Fruit fly (Drosophila melanogaster) whole organism, embryonic: ENCODE measurements around the gene tbrd-1.
A peak's percentile ranks its signal among the peaks of the same experiment; 100 is the strongest.

Experiments
- Abd-B ChIP-seq: fragments of 200-800 bp; sonication (Bioruptor generic); optimal IDR thresholded peaks from 2 replicates; lab custom pipeline; 2018; ENCODE audit warnings: missing biosample characterization, mild to moderate bottlenecking, missing genetic modification characterization, moderate library complexity
- Awh ChIP-seq: fragments of 200-800 bp; sonication (Bioruptor generic); IDR thresholded peaks from 2 replicates; pipeline ENCODE4, ENCODE4 v1.3.6; 2022; ENCODE audit warnings: missing biosample characterization, missing genetic modification characterization
- Bdp1 ChIP-seq: fragments of 200-800 bp; sonication (Bioruptor generic); optimal IDR thresholded peaks from 3 replicates; lab custom pipeline; 2016; ENCODE audit warnings: missing biosample characterization, missing genetic modification characterization
- Bgb ChIP-seq: fragments of 200-800 bp; sonication (Bioruptor generic); IDR thresholded peaks from 2 replicates; pipeline ENCODE4 v1.3.6; 2022; ENCODE audit warnings: missing biosample characterization, missing genetic modification characterization; ENCODE audit not compliant: partially characterized antibody
- BtbVII ChIP-seq: fragments of 200-800 bp; sonication (Bioruptor generic); optimal IDR thresholded peaks from 3 replicates; lab custom pipeline; 2017; ENCODE audit warnings: missing biosample characterization, mild to moderate bottlenecking, missing genetic modification characterization
- CG10959 ChIP-seq: fragments of 200-800 bp; sonication (Bioruptor generic); IDR thresholded peaks from 2 replicates; pipeline ENCODE4 v1.3.6; 2022; ENCODE audit warnings: missing biosample characterization, missing genetic modification characterization
- CG11398 ChIP-seq: fragments of 200-800 bp; sonication (Bioruptor generic); optimal IDR thresholded peaks from 2 replicates; lab custom pipeline; 2016; ENCODE audit warnings: missing biosample characterization, missing genetic modification characterization
- CG12071 ChIP-seq: fragments of 200-800 bp; sonication (Bioruptor generic); optimal IDR thresholded peaks from 3 replicates; lab custom pipeline; 2018; ENCODE audit warnings: missing biosample characterization, mild to moderate bottlenecking, missing genetic modification characterization
- CG13894 ChIP-seq: fragments of 200-800 bp; sonication (Bioruptor generic); optimal IDR thresholded peaks from 3 replicates; lab custom pipeline; 2018; ENCODE audit warnings: missing biosample characterization, mild to moderate bottlenecking, missing genetic modification characterization, moderate library complexity
- CG14710 ChIP-seq: fragments of 200-800 bp; sonication (Bioruptor generic); optimal IDR thresholded peaks from 3 replicates; lab custom pipeline; 2019; ENCODE audit warnings: missing biosample characterization, mild to moderate bottlenecking, missing genetic modification characterization, moderate library complexity
- CG1529 ChIP-seq: fragments of 200-800 bp; sonication (Bioruptor generic); optimal IDR thresholded peaks from 3 replicates; lab custom pipeline; 2018; ENCODE audit warnings: missing biosample characterization, missing genetic modification characterization
- CG16779 ChIP-seq: fragments of 200-800 bp; sonication (Bioruptor generic); IDR thresholded peaks from 2 replicates; pipeline ENCODE4 v1.3.6; 2022; ENCODE audit warnings: missing biosample characterization, missing genetic modification characterization
- CG1792 ChIP-seq: fragments of 200-800 bp; sonication (Bioruptor generic); optimal IDR thresholded peaks from 2 replicates; lab custom pipeline; 2016; ENCODE audit warnings: missing biosample characterization, missing genetic modification characterization
- CG2116 ChIP-seq: fragments of 200-800 bp; sonication (Bioruptor generic); optimal IDR thresholded peaks from 3 replicates; lab custom pipeline; 2018; ENCODE audit warnings: missing biosample characterization, mild to moderate bottlenecking, missing genetic modification characterization
- CG30403 ChIP-seq: fragments of 200-800 bp; sonication (Bioruptor generic); optimal IDR thresholded peaks from 3 replicates; lab custom pipeline; 2016; ENCODE audit warnings: missing biosample characterization, missing genetic modification characterization
- CG31441 ChIP-seq: fragments of 200-800 bp; sonication (Bioruptor generic); IDR thresholded peaks from 2 replicates; pipeline ENCODE4 v1.3.6; 2022; ENCODE audit warnings: missing biosample characterization, missing genetic modification characterization
- CG32532 ChIP-seq: fragments of 200-800 bp; sonication (Bioruptor generic); IDR thresholded peaks from 2 replicates; pipeline ENCODE4 v1.3.6; 2022; ENCODE audit warnings: missing biosample characterization, missing genetic modification characterization
- CG3847 ChIP-seq: fragments of 200-800 bp; sonication (Bioruptor generic); IDR thresholded peaks from 2 replicates; pipeline ENCODE4 v1.3.6; 2022; ENCODE audit warnings: missing biosample characterization, missing genetic modification characterization
- CG4424 ChIP-seq: fragments of 200-800 bp; sonication (Bioruptor generic); optimal IDR thresholded peaks from 3 replicates; lab custom pipeline; 2016; ENCODE audit warnings: missing biosample characterization, missing genetic modification characterization
- CG4617 ChIP-seq: fragments of 200-800 bp; sonication (Bioruptor generic); optimal IDR thresholded peaks from 3 replicates; lab custom pipeline; 2016; ENCODE audit warnings: missing biosample characterization, missing genetic modification characterization, borderline replicate concordance
- CG7786 ChIP-seq: fragments of 200-800 bp; sonication (Bioruptor generic); optimal IDR thresholded peaks from 2 replicates; lab custom pipeline; 2016; ENCODE audit warnings: missing biosample characterization, missing genetic modification characterization
- CG7928 ChIP-seq: fragments of 200-800 bp; sonication (Bioruptor generic); optimal IDR thresholded peaks from 2 replicates; lab custom pipeline; 2017; ENCODE audit warnings: missing biosample characterization, mild to moderate bottlenecking, missing genetic modification characterization
- CG7987 ChIP-seq: fragments of 200-800 bp; sonication (Bioruptor generic); optimal IDR thresholded peaks from 2 replicates; lab custom pipeline; 2018; ENCODE audit warnings: missing biosample characterization, mild to moderate bottlenecking, missing genetic modification characterization, moderate library complexity
- CG8281 ChIP-seq: fragments of 200-800 bp; sonication (Bioruptor generic); optimal IDR thresholded peaks from 2 replicates; lab custom pipeline; 2018; ENCODE audit warnings: missing biosample characterization, mild to moderate bottlenecking, missing genetic modification characterization, moderate library complexity
- CG8359 ChIP-seq: fragments of 200-800 bp; sonication (Bioruptor generic); optimal IDR thresholded peaks from 2 replicates; lab custom pipeline; 2017; ENCODE audit warnings: missing biosample characterization, mild to moderate bottlenecking, missing genetic modification characterization, borderline replicate concordance
- CG8924 ChIP-seq: fragments of 200-800 bp; optimal IDR thresholded peaks from 3 replicates; lab custom pipeline; 2019; ENCODE audit warnings: missing biosample characterization, mild to moderate bottlenecking, missing genetic modification characterization, moderate library complexity
- CG9437 ChIP-seq: fragments of 200-800 bp; sonication (Bioruptor generic); optimal IDR thresholded peaks from 2 replicates; lab custom pipeline; 2018; ENCODE audit warnings: missing biosample characterization, mild to moderate bottlenecking, missing genetic modification characterization
- CoRest ChIP-seq: fragments of 200-800 bp; sonication (Bioruptor generic); optimal IDR thresholded peaks from 3 replicates; lab custom pipeline; 2018; ENCODE audit warnings: missing biosample characterization, mild to moderate bottlenecking, missing genetic modification characterization, moderate library complexity
- D ChIP-seq, 2 experiments: fragments of 200-800 bp in 1 of 2; fragments of >200 bp in 1 of 2; sonication (Bioruptor generic) in 1 of 2; optimal IDR thresholded peaks; 2 replicates in 1 of 2; 3 replicates in 1 of 2; lab custom pipeline; 2017; ENCODE audit warnings: mild to moderate bottlenecking in 1 of 2, missing biosample characterization in 1 of 2, missing genetic modification characterization in 1 of 2, missing genetic modification reagents in 1 of 2
- E2f1 ChIP-seq: fragments of 200-800 bp; sonication (Bioruptor generic); IDR thresholded peaks from 2 replicates; pipeline ENCODE4 v1.3.6; 2022; ENCODE audit warnings: missing biosample characterization, missing genetic modification characterization
- Ets65A ChIP-seq: fragments of 200-800 bp; sonication (Bioruptor generic); peaks from one replicate; lab custom pipeline; 2016; ENCODE audit warnings: missing biosample characterization, missing genetic modification characterization
- Gsc ChIP-seq: fragments of 200-800 bp; sonication (Bioruptor generic); IDR thresholded peaks from 2 replicates; pipeline ENCODE4 v1.3.6; 2022; ENCODE audit warnings: missing biosample characterization, missing genetic modification characterization
- HHEX ChIP-seq: fragments of 200-800 bp; sonication (Bioruptor generic); optimal IDR thresholded peaks from 3 replicates; lab custom pipeline; 2017; ENCODE audit warnings: missing biosample characterization, mild to moderate bottlenecking, missing genetic modification characterization, missing genetic modification reagents
- HmgZ ChIP-seq: fragments of 200-800 bp; sonication (Bioruptor generic); optimal IDR thresholded peaks from 2 replicates; lab custom pipeline; 2018; ENCODE audit warnings: missing biosample characterization, mild to moderate bottlenecking, missing genetic modification characterization
- MESR4 ChIP-seq: fragments of 200-800 bp; sonication (Bioruptor generic); optimal IDR thresholded peaks from 2 replicates; lab custom pipeline; 2018; ENCODE audit warnings: missing biosample characterization, mild to moderate bottlenecking, missing genetic modification characterization, moderate library complexity
- NK7.1 ChIP-seq: fragments of 200-800 bp; sonication (Bioruptor generic); optimal IDR thresholded peaks from 3 replicates; lab custom pipeline; 2016; ENCODE audit warnings: missing biosample characterization, missing genetic modification characterization
- Ssrp ChIP-seq: fragments of 200-800 bp; sonication (Bioruptor generic); optimal IDR thresholded peaks from 2 replicates; lab custom pipeline; 2018; ENCODE audit warnings: missing biosample characterization, mild to moderate bottlenecking, missing genetic modification characterization, moderate library complexity
- Xbp1 ChIP-seq: fragments of 200-800 bp; sonication (Bioruptor generic); optimal IDR thresholded peaks from 3 replicates; lab custom pipeline; 2016; ENCODE audit warnings: missing biosample characterization, mild to moderate bottlenecking, missing genetic modification characterization
- Xrp1 ChIP-seq: fragments of 200-800 bp; sonication (Bioruptor generic); IDR thresholded peaks from 2 replicates; pipeline ENCODE4 v1.3.6; 2022; ENCODE audit warnings: missing biosample characterization, missing genetic modification characterization
- ara ChIP-seq: fragments of 200-800 bp; sonication (Bioruptor generic); IDR thresholded peaks from 2 replicates; pipeline ENCODE4 v1.3.6; 2022; ENCODE audit warnings: missing biosample characterization, missing genetic modification characterization
- ato ChIP-seq: fragments of 200-800 bp; sonication (Bioruptor generic); IDR thresholded peaks from 2 replicates; pipeline ENCODE4 v1.3.6; 2022; ENCODE audit warnings: missing biosample characterization, missing genetic modification characterization; ENCODE audit not compliant: partially characterized antibody
- fd3F ChIP-seq: fragments of 200-800 bp; sonication (Bioruptor generic); optimal IDR thresholded peaks from 2 replicates; lab custom pipeline; 2018; ENCODE audit warnings: missing biosample characterization, mild to moderate bottlenecking, missing genetic modification characterization, moderate library complexity
- gro ChIP-seq: fragments of 200-800 bp; sonication (Bioruptor generic); optimal IDR thresholded peaks from 2 replicates; lab custom pipeline; 2016; ENCODE audit warnings: missing biosample characterization, missing genetic modification characterization
- jigr1 ChIP-seq: fragments of 200-800 bp; sonication (Bioruptor generic); IDR thresholded peaks from 3 replicates; pipeline ENCODE4 v1.3.6; 2022; ENCODE audit warnings: missing biosample characterization, missing genetic modification characterization
- ken ChIP-seq: fragments of 200-800 bp; sonication (Bioruptor generic); IDR thresholded peaks from 3 replicates; pipeline ENCODE4 v1.3.6; 2022; ENCODE audit warnings: missing biosample characterization, missing genetic modification characterization
- maf-S ChIP-seq: fragments of 200-800 bp; sonication (Bioruptor generic); optimal IDR thresholded peaks from 2 replicates; lab custom pipeline; 2016; ENCODE audit warnings: missing biosample characterization, missing genetic modification characterization
- otp ChIP-seq: fragments of 200-800 bp; sonication (Bioruptor generic); IDR thresholded peaks from 3 replicates; pipeline ENCODE4, ENCODE4 v1.3.6; 2022; ENCODE audit warnings: missing biosample characterization, missing genetic modification characterization
- pb ChIP-seq: fragments of 200-800 bp; sonication (Bioruptor generic); optimal IDR thresholded peaks from 3 replicates; lab custom pipeline; 2016; ENCODE audit warnings: missing biosample characterization, missing genetic modification characterization
- schlank ChIP-seq: fragments of 200-800 bp; sonication (Bioruptor generic); optimal IDR thresholded peaks from 2 replicates; lab custom pipeline; 2018; ENCODE audit warnings: missing biosample characterization, mild to moderate bottlenecking, missing genetic modification characterization
- slbo ChIP-seq: fragments of 200-800 bp; sonication (Bioruptor generic); IDR thresholded peaks from 2 replicates; pipeline ENCODE4 v1.3.6; 2022; ENCODE audit warnings: missing biosample characterization, missing genetic modification characterization
- so ChIP-seq: fragments of 200-800 bp; sonication (Bioruptor generic); IDR thresholded peaks from 3 replicates; pipeline ENCODE4 v1.3.6; 2022; ENCODE audit warnings: missing biosample characterization, missing genetic modification characterization
- zen ChIP-seq: fragments of 200-800 bp; sonication (Bioruptor generic); optimal IDR thresholded peaks from 3 replicates; lab custom pipeline; 2018; ENCODE audit warnings: missing biosample characterization, mild to moderate bottlenecking, missing genetic modification characterization, moderate library complexity

tbrd-1 gene

DNA sequence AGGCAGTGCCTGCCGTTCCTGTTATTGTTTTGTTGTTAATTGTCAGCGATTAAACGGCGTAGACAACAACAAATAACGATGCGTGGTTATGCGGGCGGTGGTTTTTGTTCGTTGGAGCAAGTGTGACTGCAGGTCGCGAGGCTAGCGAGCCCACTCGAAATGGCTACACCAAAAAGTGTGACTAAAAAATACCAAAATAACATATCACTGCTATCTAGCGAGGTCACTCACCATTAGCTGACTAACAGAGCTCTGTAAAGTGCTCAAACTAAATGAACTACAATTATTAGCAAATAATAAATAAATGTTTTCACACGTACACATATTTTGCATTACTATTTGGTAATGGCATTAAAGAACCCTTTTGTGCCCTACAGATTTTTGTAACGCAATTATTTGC lies 3.4 kb downstream of the tbrd-1 start, which contains the start of gene Pli (continued):
- TF ChIP-seq fd3F (GFP tag; lab: Kevin White, UChicago) (no peak), maf-S (GFP tag; lab: Kevin White, UChicago) (no peak), ato (GFP tag; lab: Robert Waterston, UW) (no peak), CG31441 (no peak), CG13894 (peak; percentile 66), MESR4 (GFP tag; lab: Kevin White, UChicago) (peak; percentile 28), CG12071 (GFP tag; lab: Kevin White, UChicago) (no peak), CG2116 (no peak), Ets65A (GFP tag; lab: Kevin White, UChicago) (peak; percentile 28), so (GFP tag; lab: Robert Waterston, UW) (no peak), HmgZ (tag; lab: Kevin White, UChicago) (peak; percentile 16), CG14710 (tag; lab: Kevin White, UChicago) (peak; percentile 69), CG8359 (peak; percentile 19), Xrp1 (GFP tag; lab: Robert Waterston, UW) (no peak), Xbp1 (GFP tag; lab: Kevin White, UChicago) (no peak), CG11398 (no peak), zen (peak; percentile 32), Gsc (GFP tag; lab: Robert Waterston, UW) (no peak), Awh (GFP tag; lab: Robert Waterston, UW) (no peak), jigr1 (no peak), HHEX (no peak), CG1529 (GFP tag; lab: Kevin White, UChicago) (no peak), CG4424 (GFP tag; lab: Kevin White, UChicago) (peak; percentile 9), otp (GFP tag; lab: Robert Waterston, UW) (no peak), Bgb (no peak), Ssrp (tag; lab: Kevin White, UChicago) (no peak), ken (GFP tag; lab: Robert Waterston, UW) (no peak), CG16779 (GFP tag; lab: Robert Waterston, UW) (no peak), CG32532 (GFP tag; lab: Robert Waterston, UW) (no peak), Bdp1 (GFP tag; lab: Kevin White, UChicago) (no peak), BtbVII (no peak), NK7.1 (no peak), schlank (tag; lab: Kevin White, UChicago) (no peak), Abd-B (GFP tag; lab: Kevin White, UChicago) (no peak), CG30403 (GFP tag; lab: Kevin White, UChicago) (no peak), CG10959 (GFP tag; lab: Robert Waterston, UW) (no peak), CG7928 (no peak), E2f1 (GFP tag; lab: Robert Waterston, UW) (no peak), CG9437 (GFP tag; lab: Kevin White, UChicago) (no peak), CG1792 (no peak), CG8924 (tag; lab: Kevin White, UChicago) (peak; percentile 62), D (optimal IDR thresholded peaks at IDR 0.05; lab: Kevin White, UChicago) (no peak), D (GFP tag; optimal IDR thresholded peaks at IDR 0.05; lab: Kevin White, UChicago) (no peak), CG7786 (GFP tag; lab: Kevin White, UChicago) (no peak), CoRest (tag; lab: Kevin White, UChicago) (peak; percentile 16), CG7987 (GFP tag; lab: Kevin White, UChicago) (peak; percentile 38), gro (GFP tag; lab: Kevin White, UChicago) (no peak), pb (GFP tag; lab: Kevin White, UChicago) (no peak), CG8281 (tag; lab: Kevin White, UChicago) (no peak), slbo (GFP tag; lab: Robert Waterston, UW) (no peak), CG3847 (GFP tag; lab: Robert Waterston, UW) (no peak), CG4617 (no peak), ara (GFP tag; lab: Robert Waterston, UW) (no peak)
